Fruit fly (Drosophila melanogaster) whole organism, pupa: ENCODE results near the gene CG46383.

Source experiments
- CG10348 ChIP-seq: fragments of 200-800 bp; sonication (Bioruptor generic); IDR thresholded peaks from 2 replicates; pipeline ENCODE4 v1.3.6; 2022; ENCODE audit warnings: missing biosample characterization, missing genetic modification characterization
- CG12605 ChIP-seq: fragments of 200-800 bp; sonication (Bioruptor generic); IDR thresholded peaks from 2 replicates; pipeline ENCODE4 v1.3.6; 2022; ENCODE audit warnings: missing biosample characterization, missing genetic modification characterization
- CG17806 ChIP-seq: fragments of 200-800 bp; sonication (Bioruptor generic); optimal IDR thresholded peaks from 2 replicates; lab custom pipeline; 2018; ENCODE audit warnings: missing biosample characterization, mild to moderate bottlenecking, missing genetic modification characterization, moderate library complexity
- CG32121 ChIP-seq: fragments of 200-800 bp; sonication (Bioruptor generic); IDR thresholded peaks from 2 replicates; pipeline ENCODE4 v1.3.6; 2022; ENCODE audit warnings: missing biosample characterization, missing genetic modification characterization
- CG4496 ChIP-seq: fragments of 200-800 bp; sonication (Bioruptor generic); IDR thresholded peaks from 3 replicates; pipeline ENCODE4 v1.3.6; 2022; ENCODE audit warnings: missing biosample characterization, missing genetic modification characterization
- CG8159 ChIP-seq: fragments of 200-800 bp; sonication (Bioruptor generic); optimal IDR thresholded peaks from 3 replicates; lab custom pipeline; 2018; ENCODE audit warnings: missing biosample characterization, mild to moderate bottlenecking, missing genetic modification characterization, moderate library complexity
- D1 ChIP-seq: fragments of 200-800 bp; sonication (Bioruptor generic); optimal IDR thresholded peaks from 2 replicates; lab custom pipeline; 2018; ENCODE audit warnings: missing biosample characterization, mild to moderate bottlenecking, missing genetic modification characterization, moderate library complexity
- Ets98B ChIP-seq: fragments of 200-800 bp; sonication (Bioruptor generic); IDR thresholded peaks from 2 replicates; pipeline ENCODE4 v1.3.6; 2022; ENCODE audit warnings: missing biosample characterization, missing genetic modification characterization
- Snoo ChIP-seq: fragments of 200-800 bp; sonication (Bioruptor generic); optimal IDR thresholded peaks from 3 replicates; lab custom pipeline; 2017; ENCODE audit warnings: missing biosample characterization, mild to moderate bottlenecking, missing genetic modification characterization, inconsistent platforms
- rn ChIP-seq: fragments of 200-800 bp; sonication (Bioruptor generic); IDR thresholded peaks from 2 replicates; pipeline ENCODE4 v1.3.6; 2022; ENCODE audit warnings: missing biosample characterization, missing genetic modification characterization

DNA sequence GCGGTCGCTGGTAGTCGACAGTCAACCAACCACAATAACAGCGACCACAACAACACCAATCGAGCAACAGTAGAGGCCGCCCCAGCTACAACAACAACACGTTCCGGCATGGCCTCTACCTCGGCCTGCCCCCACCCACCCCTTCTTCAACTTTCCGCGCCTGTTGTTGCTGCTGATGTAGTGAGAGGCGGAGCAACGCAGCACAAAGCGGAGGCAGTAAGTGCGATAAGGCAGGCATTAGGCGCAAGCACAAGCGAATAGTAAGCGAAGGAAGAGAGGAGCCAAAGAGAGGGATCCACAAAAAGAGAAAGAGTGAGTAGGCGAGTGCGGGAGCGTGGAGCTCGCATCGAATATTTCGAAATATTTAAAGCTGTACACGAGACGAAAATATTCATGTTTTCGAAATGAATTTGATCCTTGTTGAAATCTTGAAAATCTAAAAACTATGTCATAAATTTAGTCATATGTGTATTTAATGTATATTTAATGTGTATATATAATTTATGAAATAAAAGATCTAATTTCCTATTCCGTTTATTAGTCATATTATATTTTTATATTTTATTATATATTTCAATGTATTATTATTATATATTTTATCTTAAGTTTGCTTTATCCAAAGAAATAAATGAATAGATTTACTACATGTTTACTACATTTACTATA, 42.5 kb upstream of the CG46383 start:
- peak; percentile 69 for TF ChIP-seq CG32121
- peak; percentile 66; the same call in 1 of the 2 replicates for TF ChIP-seq Ets98B
- TF ChIP-seq rn (GFP tag; lab: Robert Waterston, UW): no peak
- TF ChIP-seq Snoo: no peak
- no peak for TF ChIP-seq CG17806 (tag; lab: Kevin White, UChicago)
- no peak for TF ChIP-seq CG10348 (GFP tag; lab: Robert Waterston, UW)
- TF ChIP-seq CG4496 (GFP tag; lab: Robert Waterston, UW): peak; percentile 82
- TF ChIP-seq CG12605 (GFP tag; lab: Robert Waterston, UW): peak; percentile 66
- peak; percentile 76 for TF ChIP-seq D1 (tag; lab: Kevin White, UChicago)
- peak; percentile 26 for TF ChIP-seq CG8159 (tag; lab: Kevin White, UChicago)
